Fruit fly (Drosophila melanogaster) whole organism, embryonic: ENCODE data around the gene CG9590.

Experiments
- CG12155 ChIP-seq: fragments of 200-800 bp; sonication (Bioruptor generic); optimal IDR thresholded peaks from 3 replicates; lab custom pipeline; 2016; ENCODE audit warnings: missing biosample characterization, missing genetic modification characterization
- CG12659 ChIP-seq: fragments of 200-800 bp; sonication (Bioruptor generic); optimal IDR thresholded peaks from 3 replicates; lab custom pipeline; 2017; ENCODE audit warnings: mild to moderate bottlenecking, missing biosample characterization, missing genetic modification reagents, missing genetic modification characterization
- CG13424 ChIP-seq: fragments of 200-800 bp; sonication (Bioruptor generic); optimal IDR thresholded peaks from 2 replicates; lab custom pipeline; 2019; ENCODE audit warnings: missing biosample characterization, mild to moderate bottlenecking, missing genetic modification characterization, moderate library complexity
- CG14014 ChIP-seq: fragments of 200-800 bp; sonication (Bioruptor generic); IDR thresholded peaks from 2 replicates; pipeline ENCODE4 v1.3.6; 2022; ENCODE audit warnings: missing biosample characterization, missing genetic modification characterization
- CG14441 ChIP-seq: fragments of 200-800 bp; sonication (Bioruptor generic); IDR thresholded peaks from 2 replicates; pipeline ENCODE4 v1.3.6; 2022; ENCODE audit warnings: missing biosample characterization, missing genetic modification characterization
- CG15514 ChIP-seq: fragments of 200-800 bp; sonication (Bioruptor generic); optimal IDR thresholded peaks from 3 replicates; lab custom pipeline; 2017; ENCODE audit warnings: missing biosample characterization, missing genetic modification characterization, mild to moderate bottlenecking, moderate library complexity, missing genetic modification reagents
- CG15696 ChIP-seq: fragments of 200-800 bp; sonication (Bioruptor generic); optimal IDR thresholded peaks from 2 replicates; lab custom pipeline; 2019; ENCODE audit warnings: missing biosample characterization, mild to moderate bottlenecking, missing genetic modification characterization, moderate library complexity
- CG17385 ChIP-seq: fragments of 200-800 bp; sonication (Bioruptor generic); optimal IDR thresholded peaks from 3 replicates; lab custom pipeline; 2018; ENCODE audit warnings: missing biosample characterization, mild to moderate bottlenecking, missing genetic modification characterization
- CG17829 ChIP-seq: fragments of 200-800 bp; optimal IDR thresholded peaks from 2 replicates; lab custom pipeline; 2019; ENCODE audit warnings: missing biosample characterization, mild to moderate bottlenecking, missing genetic modification characterization, moderate library complexity
- CG1792 ChIP-seq: fragments of 200-800 bp; sonication (Bioruptor generic); optimal IDR thresholded peaks from 2 replicates; lab custom pipeline; 2016; ENCODE audit warnings: missing biosample characterization, missing genetic modification characterization
- CG18262 ChIP-seq: fragments of 200-800 bp; optimal IDR thresholded peaks from 3 replicates; lab custom pipeline; 2019; ENCODE audit warnings: missing biosample characterization, mild to moderate bottlenecking, missing genetic modification characterization, moderate library complexity
- CG18619 ChIP-seq: fragments of 200-800 bp; sonication (Bioruptor generic); optimal IDR thresholded peaks from 3 replicates; lab custom pipeline; 2017; ENCODE audit warnings: missing biosample characterization, mild to moderate bottlenecking, missing genetic modification characterization
- CG2116 ChIP-seq: fragments of 200-800 bp; sonication (Bioruptor generic); optimal IDR thresholded peaks from 3 replicates; lab custom pipeline; 2018; ENCODE audit warnings: missing biosample characterization, mild to moderate bottlenecking, missing genetic modification characterization
- CG3847 ChIP-seq: fragments of 200-800 bp; sonication (Bioruptor generic); IDR thresholded peaks from 2 replicates; pipeline ENCODE4 v1.3.6; 2022; ENCODE audit warnings: missing biosample characterization, missing genetic modification characterization
- CG3995 ChIP-seq: fragments of 200-800 bp; sonication (Bioruptor generic); optimal IDR thresholded peaks from 3 replicates; lab custom pipeline; 2016; ENCODE audit warnings: missing biosample characterization, missing genetic modification characterization
- CG4360 ChIP-seq: fragments of 200-800 bp; sonication (Bioruptor generic); IDR thresholded peaks from 2 replicates; pipeline ENCODE4 v1.3.6; 2022; ENCODE audit warnings: missing biosample characterization, missing genetic modification characterization
- CG4617 ChIP-seq: fragments of 200-800 bp; sonication (Bioruptor generic); optimal IDR thresholded peaks from 3 replicates; lab custom pipeline; 2016; ENCODE audit warnings: missing biosample characterization, missing genetic modification characterization, borderline replicate concordance
- CG6272 ChIP-seq: fragments of 200-800 bp; sonication (Bioruptor generic); IDR thresholded peaks from 2 replicates; pipeline ENCODE4 v1.3.6; 2022; ENCODE audit warnings: missing biosample characterization, missing genetic modification characterization
- CG8388 ChIP-seq: fragments of 200-800 bp; sonication (Bioruptor generic); optimal IDR thresholded peaks from 2 replicates; lab custom pipeline; 2019; ENCODE audit warnings: missing biosample characterization, mild to moderate bottlenecking, missing genetic modification characterization, moderate library complexity
- D19A ChIP-seq: fragments of 200-800 bp; optimal IDR thresholded peaks from 3 replicates; lab custom pipeline; 2019; ENCODE audit warnings: missing biosample characterization, mild to moderate bottlenecking, missing genetic modification characterization, moderate library complexity
- D19B ChIP-seq: fragments of 200-800 bp; sonication (Bioruptor generic); optimal IDR thresholded peaks from 2 replicates; lab custom pipeline; 2017; ENCODE audit warnings: missing biosample characterization, mild to moderate bottlenecking, missing genetic modification characterization
- Dref ChIP-seq: fragments of 200-800 bp; sonication (Bioruptor generic); IDR thresholded peaks from 2 replicates; pipeline ENCODE4 v1.3.6; 2022; ENCODE audit warnings: missing biosample characterization, missing genetic modification characterization
- HHEX ChIP-seq: fragments of 200-800 bp; sonication (Bioruptor generic); optimal IDR thresholded peaks from 3 replicates; lab custom pipeline; 2017; ENCODE audit warnings: missing biosample characterization, mild to moderate bottlenecking, missing genetic modification characterization, missing genetic modification reagents
- HmgZ ChIP-seq: fragments of 200-800 bp; sonication (Bioruptor generic); optimal IDR thresholded peaks from 2 replicates; lab custom pipeline; 2018; ENCODE audit warnings: missing biosample characterization, mild to moderate bottlenecking, missing genetic modification characterization
- Hmr ChIP-seq: fragments of 200-800 bp; sonication (Bioruptor generic); optimal IDR thresholded peaks from 3 replicates; lab custom pipeline; 2017; ENCODE audit warnings: mild to moderate bottlenecking, missing biosample characterization, missing genetic modification reagents, missing genetic modification characterization
- Hr3 ChIP-seq: fragments of 200-800 bp; sonication (Bioruptor generic); optimal IDR thresholded peaks from 3 replicates; lab custom pipeline; 2016; ENCODE audit warnings: missing biosample characterization, missing genetic modification characterization
- Max ChIP-seq: fragments of 200-800 bp; sonication (Bioruptor generic); optimal IDR thresholded peaks from 2 replicates; lab custom pipeline; 2016; ENCODE audit warnings: missing biosample characterization, mild to moderate bottlenecking, missing genetic modification characterization
- NfI ChIP-seq: fragments of 200-800 bp; sonication (Bioruptor generic); optimal IDR thresholded peaks from 3 replicates; lab custom pipeline; 2018; ENCODE audit warnings: missing biosample characterization, mild to moderate bottlenecking, missing genetic modification characterization, moderate library complexity
- Opbp ChIP-seq: fragments of 200-800 bp; sonication (Bioruptor generic); IDR thresholded peaks from 3 replicates; pipeline ENCODE4 v1.3.6; 2022; ENCODE audit warnings: missing biosample characterization, missing genetic modification characterization; ENCODE audit not compliant: partially characterized antibody
- Sin3A ChIP-seq: fragments of >200 bp; optimal IDR thresholded peaks from 2 replicates; lab custom pipeline; 2018
- Tbp ChIP-seq: fragments of >200 bp; optimal IDR thresholded peaks from 2 replicates; lab custom pipeline; 2018; ENCODE audit warnings: missing biosample characterization, missing genetic modification characterization
- bbx ChIP-seq: fragments of 200-800 bp; sonication (Bioruptor generic); IDR thresholded peaks from 2 replicates; pipeline ENCODE4 v1.3.6; 2022; ENCODE audit warnings: missing biosample characterization, missing genetic modification characterization; ENCODE audit not compliant: partially characterized antibody
- bcd ChIP-seq: fragments of 200-800 bp; sonication (Bioruptor generic); optimal IDR thresholded peaks from 2 replicates; lab custom pipeline; 2017; ENCODE audit warnings: missing biosample characterization, mild to moderate bottlenecking, missing genetic modification characterization
- bigmax ChIP-seq: fragments of 200-800 bp; sonication (Bioruptor generic); optimal IDR thresholded peaks from 2 replicates; lab custom pipeline; 2018; ENCODE audit warnings: missing biosample characterization, mild to moderate bottlenecking, missing genetic modification characterization
- chm ChIP-seq: fragments of 200-800 bp; sonication (Bioruptor generic); IDR thresholded peaks from 2 replicates; pipeline ENCODE4 v1.3.6; 2022; ENCODE audit warnings: missing biosample characterization, missing genetic modification characterization
- dmrt99B ChIP-seq: fragments of 200-800 bp; sonication (Bioruptor generic); optimal IDR thresholded peaks from 2 replicates; lab custom pipeline; 2018; ENCODE audit warnings: missing biosample characterization, mild to moderate bottlenecking, missing genetic modification characterization, moderate library complexity
- fd3F ChIP-seq: fragments of 200-800 bp; sonication (Bioruptor generic); optimal IDR thresholded peaks from 2 replicates; lab custom pipeline; 2018; ENCODE audit warnings: missing biosample characterization, mild to moderate bottlenecking, missing genetic modification characterization, moderate library complexity
- fd64A ChIP-seq: fragments of 200-800 bp; sonication (Bioruptor generic); optimal IDR thresholded peaks from 3 replicates; lab custom pipeline; 2018; ENCODE audit warnings: missing biosample characterization, mild to moderate bottlenecking, missing genetic modification characterization
- grau ChIP-seq: fragments of 200-800 bp; optimal IDR thresholded peaks from 3 replicates; lab custom pipeline; 2019; ENCODE audit warnings: missing biosample characterization, mild to moderate bottlenecking, missing genetic modification characterization, moderate library complexity
- ken ChIP-seq: fragments of 200-800 bp; sonication (Bioruptor generic); IDR thresholded peaks from 3 replicates; pipeline ENCODE4 v1.3.6; 2022; ENCODE audit warnings: missing biosample characterization, missing genetic modification characterization
- klu ChIP-seq: fragments of 200-800 bp; sonication (Bioruptor generic); IDR thresholded peaks from 2 replicates; pipeline ENCODE4 v1.3.6; 2022; ENCODE audit warnings: missing biosample characterization, missing genetic modification characterization
- lilli ChIP-seq: fragments of 200-800 bp; sonication (Bioruptor generic); optimal IDR thresholded peaks from 3 replicates; lab custom pipeline; 2016; ENCODE audit warnings: missing biosample characterization, missing genetic modification characterization
- nmo ChIP-seq: fragments of 200-800 bp; sonication (Bioruptor generic); optimal IDR thresholded peaks from 2 replicates; lab custom pipeline; 2018; ENCODE audit warnings: missing biosample characterization, mild to moderate bottlenecking, missing genetic modification characterization, moderate library complexity
- nom ChIP-seq: fragments of 200-800 bp; sonication (Bioruptor generic); optimal IDR thresholded peaks from 2 replicates; lab custom pipeline; 2017; ENCODE audit warnings: missing biosample characterization, missing genetic modification characterization, mild to moderate bottlenecking, moderate library complexity, missing genetic modification reagents
- prd ChIP-seq, 3 experiments: fragments of >200 bp in 2 of 3; fragments of 200-800 bp in 1 of 3; sonication (Bioruptor generic) in 1 of 3; optimal IDR thresholded peaks in 2 of 3; IDR thresholded peaks in 1 of 3; 2 replicates in 2 of 3; 3 replicates in 1 of 3; pipeline versions ENCODE4 v1.3.6 to Lab custom; 2017 to 2022; ENCODE audit warnings: missing biosample characterization in 1 of 3, missing genetic modification characterization in 1 of 3
- sug ChIP-seq: fragments of 200-800 bp; optimal IDR thresholded peaks from 2 replicates; lab custom pipeline; 2019; ENCODE audit warnings: missing biosample characterization, mild to moderate bottlenecking, missing genetic modification characterization, moderate library complexity
- tgo ChIP-seq: fragments of 200-800 bp; sonication (Bioruptor generic); IDR thresholded peaks from 3 replicates; pipeline ENCODE4 v1.3.6; 2022; ENCODE audit warnings: missing biosample characterization, missing genetic modification characterization
- trem ChIP-seq: fragments of 200-800 bp; optimal IDR thresholded peaks from 3 replicates; lab custom pipeline; 2019; ENCODE audit warnings: missing biosample characterization, mild to moderate bottlenecking, missing genetic modification characterization, moderate library complexity

Gene CG9590

dm6 chr3R:15836864-15837824 lies 50.6 kb downstream of the CG9590 start, which contains the start of the genes ND-23 and spn-E (continued):
- TF ChIP-seq CG8388 (GFP tag; lab: Kevin White, UChicago): peak; percentile 45
- TF ChIP-seq dmrt99B (tag; lab: Kevin White, UChicago): no peak
- peak; percentile 81 for TF ChIP-seq nmo
- TF ChIP-seq CG1792 (GFP tag; lab: Kevin White, UChicago): no peak
- no peak for TF ChIP-seq D19B
- 0 out of 3 replicates have a peak, but pooled peaks have one; percentile 47 for TF ChIP-seq ken (GFP tag; lab: Robert Waterston, UW)
- TF ChIP-seq prd (optimal IDR thresholded peaks at IDR 0.05; lab: Kevin White, UChicago): no peak
- TF ChIP-seq prd (GFP tag; IDR thresholded peaks at IDR 0.05; lab: Robert Waterston, UW): peak; percentile 58
- no peak for TF ChIP-seq chm (GFP tag; lab: Robert Waterston, UW)
- TF ChIP-seq tgo (GFP tag; lab: Robert Waterston, UW): peak; percentile 66
- peak; percentile 14 for TF ChIP-seq CG12155 (GFP tag; lab: Kevin White, UChicago)
- no peak for TF ChIP-seq CG17385
- TF ChIP-seq CG3995 (GFP tag; lab: Kevin White, UChicago): no peak
- no peak; the same call in 1 of the 2 replicates for TF ChIP-seq CG6272
- no peak for TF ChIP-seq Sin3A
- peak; percentile 13 for TF ChIP-seq fd3F
- no peak for TF ChIP-seq CG18619
- peak; percentile 67 for TF ChIP-seq CG15696 (tag; lab: Kevin White, UChicago)
- TF ChIP-seq CG2116: peak; percentile 76
- TF ChIP-seq lilli (GFP tag; lab: Kevin White, UChicago): peak; percentile 26
- TF ChIP-seq Tbp (GFP tag; lab: Kevin White, UChicago): no peak
- no peak for TF ChIP-seq klu
- peak; percentile 64 for TF ChIP-seq bbx (GFP tag; lab: Robert Waterston, UW)
- peak; percentile 85 for TF ChIP-seq CG17829 (tag; lab: Kevin White, UChicago)
- peak; percentile 74 for TF ChIP-seq CG12659 (GFP tag; lab: Kevin White, UChicago)
- TF ChIP-seq Max (GFP tag; lab: Kevin White, UChicago): no peak
- no peak for TF ChIP-seq CG4360 (GFP tag; lab: Robert Waterston, UW)
- TF ChIP-seq bigmax: peak; percentile 96
- peak; percentile 69 for TF ChIP-seq CG18262 (tag; lab: Kevin White, UChicago)
- TF ChIP-seq Hr3 (GFP tag; lab: Kevin White, UChicago): peak; percentile 55
- TF ChIP-seq grau: peak; percentile 68
- peak; percentile 57 for TF ChIP-seq Hmr (GFP tag; lab: Kevin White, UChicago)
- TF ChIP-seq CG4617 (GFP tag; lab: Kevin White, UChicago): peak; percentile 50
- TF ChIP-seq nom: no peak
- TF ChIP-seq CG14014 (GFP tag; lab: Robert Waterston, UW): no peak
- no peak for TF ChIP-seq HHEX (GFP tag; lab: Kevin White, UChicago)
- TF ChIP-seq Dref (GFP tag; lab: Robert Waterston, UW): peak; percentile 68
- peak; percentile 67 for TF ChIP-seq CG13424
- no peak for TF ChIP-seq sug (tag; lab: Kevin White, UChicago)
- peak; percentile 42; the same call in 1 of the 3 replicates for TF ChIP-seq Opbp (GFP tag; lab: Robert Waterston, UW)
- peak; percentile 52 for TF ChIP-seq NfI
- peak; percentile 48 for TF ChIP-seq CG15514
- TF ChIP-seq HmgZ (tag; lab: Kevin White, UChicago): no peak
- TF ChIP-seq CG14441 (GFP tag; lab: Robert Waterston, UW): no peak
- TF ChIP-seq trem (tag; lab: Kevin White, UChicago): peak; percentile 49
- peak; percentile 52 for TF ChIP-seq bcd
- no peak for TF ChIP-seq D19A
- TF ChIP-seq fd64A (GFP tag; lab: Kevin White, UChicago): no peak
- TF ChIP-seq CG3847: peak; percentile 63
